Worm (Caenorhabditis elegans) whole organism, L4 larva: ENCODE measurements around the gene srx-10.

Experiments used
- D1046.2 ChIP-seq: fragments of 200-800 bp; sonication (Bioruptor generic); IDR thresholded peaks from 2 replicates; pipeline ENCODE4 v1.3.6; 2022; ENCODE audit warnings: missing genetic modification characterization, missing compliant biosample characterization
- F26F4.8 ChIP-seq: fragments of 200-800 bp; sonication (Bioruptor generic); conservative IDR thresholded peaks from 2 replicates; pipeline ENCODE4 v1.3.6; 2022; ENCODE audit warnings: missing genetic modification characterization, missing compliant biosample characterization
- F44E2.7 ChIP-seq: fragments of 200-800 bp; sonication (Bioruptor generic); IDR thresholded peaks from 2 replicates; pipeline ENCODE4 v2.1.2; 2022; ENCODE audit warnings: missing genetic modification characterization, missing compliant biosample characterization
- F49E8.2 ChIP-seq: sonication (generic microtip); optimal IDR thresholded peaks from 2 replicates; lab custom pipeline; 2016; ENCODE audit warnings: missing compliant biosample characterization, mild to moderate bottlenecking, missing genetic modification characterization, borderline replicate concordance
- R02D3.7 ChIP-seq: fragments of 150-350 bp; sonication (generic microtip); optimal IDR thresholded peaks from 3 replicates; lab custom pipeline; 2014; ENCODE audit warnings: missing biosample characterization, missing genetic modification characterization
- Y105C5A.15 ChIP-seq: fragments of 200-800 bp; sonication (Bioruptor generic); IDR thresholded peaks from 2 replicates; pipeline ENCODE4 v1.3.6; 2022; ENCODE audit warnings: missing genetic modification characterization, missing compliant biosample characterization
- Y48G9A.11 ChIP-seq: fragments of 200-800 bp; sonication (Bioruptor generic); IDR thresholded peaks from 2 replicates; pipeline ENCODE4 v1.3.6; 2022; ENCODE audit warnings: missing genetic modification reagents, missing genetic modification characterization, missing compliant biosample characterization
- Y5F2A.4 ChIP-seq: fragments of 200-800 bp; sonication (Bioruptor generic); optimal IDR thresholded peaks from 2 replicates; lab custom pipeline; 2018; ENCODE audit warnings: mild to moderate bottlenecking, missing genetic modification characterization, missing compliant biosample characterization
- ZK337.2 ChIP-seq: fragments of 200-800 bp; sonication (Bioruptor generic); IDR thresholded peaks from 2 replicates; pipeline ENCODE4 v1.3.6; 2022; ENCODE audit warnings: missing genetic modification reagents, missing genetic modification characterization, missing compliant biosample characterization
- ZK546.5 ChIP-seq, 2 experiments: sonication (generic microtip); optimal IDR thresholded peaks; 2 replicates each; lab custom pipeline; 2017; ENCODE audit warnings: missing biosample characterization in 2 of 2, missing genetic modification characterization in 2 of 2
- aly-2 ChIP-seq: sonication (generic microtip); optimal IDR thresholded peaks from 2 replicates; lab custom pipeline; 2018; ENCODE audit warnings: missing biosample characterization, missing genetic modification characterization
- arid-1 ChIP-seq: fragments of 200-800 bp; sonication (Bioruptor generic); conservative IDR thresholded peaks from 2 replicates; pipeline ENCODE4 v1.3.6; 2022; ENCODE audit warnings: missing genetic modification reagents, missing genetic modification characterization, missing compliant biosample characterization
- attf-4 ChIP-seq: sonication (generic microtip); optimal IDR thresholded peaks from 3 replicates; lab custom pipeline; 2017; ENCODE audit warnings: missing biosample characterization, missing genetic modification characterization
- ceh-62 ChIP-seq: sonication (generic microtip); optimal IDR thresholded peaks from 2 replicates; lab custom pipeline; 2017; ENCODE audit warnings: missing biosample characterization, missing genetic modification characterization
- ceh-82 ChIP-seq: sonication (generic microtip); optimal IDR thresholded peaks from 2 replicates; lab custom pipeline; 2017; ENCODE audit warnings: missing biosample characterization, missing genetic modification characterization
- ces-1 ChIP-seq: fragments of 150-350 bp; sonication (generic microtip); optimal IDR thresholded peaks from 4 replicates; lab custom pipeline; 2014; ENCODE audit warnings: missing biosample characterization, missing genetic modification reagents, missing genetic modification characterization
- ctbp-1 ChIP-seq: fragments of 200-800 bp; sonication (Bioruptor generic); IDR thresholded peaks from 2 replicates; pipeline ENCODE4 v1.3.6; 2022; ENCODE audit warnings: missing genetic modification reagents, missing genetic modification characterization, missing compliant biosample characterization
- dpl-1 ChIP-seq: fragments of 150-350 bp; optimal IDR thresholded peaks from 2 replicates; lab custom pipeline; 2014; ENCODE audit warnings: missing biosample characterization, missing genetic modification reagents, missing genetic modification characterization
- dve-1 ChIP-seq: sonication (generic microtip); optimal IDR thresholded peaks from 2 replicates; lab custom pipeline; 2017; ENCODE audit warnings: antibody characterized with exemption, mild to moderate bottlenecking, missing genetic modification characterization, missing compliant biosample characterization; ENCODE audit not compliant: insufficient read depth
- fkh-10 ChIP-seq: fragments of 150-350 bp; optimal IDR thresholded peaks from 2 replicates; lab custom pipeline; 2014; ENCODE audit warnings: missing biosample characterization, missing genetic modification reagents, missing genetic modification characterization
- gei-8 ChIP-seq: fragments of 200-800 bp; sonication (Bioruptor generic); optimal IDR thresholded peaks from 2 replicates; lab custom pipeline; 2018; ENCODE audit warnings: mild to moderate bottlenecking, missing genetic modification characterization, missing compliant biosample characterization
- hif-1 ChIP-seq, 2 experiments: sonication (generic microtip); optimal IDR thresholded peaks; 2 replicates each; lab custom pipeline; 2016 to 2017; ENCODE audit warnings: missing compliant biosample characterization in 2 of 2, missing genetic modification characterization in 2 of 2, missing genetic modification reagents in 2 of 2, missing genotype in 2 of 2, mild to moderate bottlenecking in 1 of 2
- hlh-30 ChIP-seq: sonication (generic microtip); optimal IDR thresholded peaks from 2 replicates; lab custom pipeline; 2017; ENCODE audit warnings: antibody characterized with exemption, mild to moderate bottlenecking, missing genetic modification characterization, missing compliant biosample characterization; ENCODE audit not compliant: insufficient read depth
- lin-1 ChIP-seq: fragments of 200-800 bp; sonication (Bioruptor generic); IDR thresholded peaks from 2 replicates; pipeline ENCODE4 v1.3.6; 2022; ENCODE audit warnings: missing genetic modification reagents, missing genetic modification characterization, missing compliant biosample characterization
- lin-13 ChIP-seq: fragments of 150-350 bp; optimal IDR thresholded peaks from 2 replicates; lab custom pipeline; 2014; ENCODE audit warnings: missing biosample characterization, missing genetic modification reagents, missing genetic modification characterization
- lin-38 ChIP-seq: fragments of 200-800 bp; sonication (Bioruptor generic); IDR thresholded peaks from 2 replicates; pipeline ENCODE4 v1.3.6; 2022; ENCODE audit warnings: missing genetic modification reagents, missing genetic modification characterization, missing compliant biosample characterization
- lsy-2 ChIP-seq, 2 experiments: fragments of 150-350 bp in 1 of 2; sonication (generic microtip) in 1 of 2; optimal IDR thresholded peaks; 2 replicates each; lab custom pipeline; 2014 to 2017; ENCODE audit warnings: missing biosample characterization in 2 of 2, missing genetic modification characterization in 2 of 2
- mep-1 ChIP-seq: fragments of 150-350 bp; sonication (generic microtip); optimal IDR thresholded peaks from 3 replicates; lab custom pipeline; 2014; ENCODE audit warnings: missing biosample characterization, missing genetic modification characterization
- mxl-3 ChIP-seq: fragments of 200-800 bp; sonication (Bioruptor generic); optimal IDR thresholded peaks from 2 replicates; lab custom pipeline; 2018; ENCODE audit warnings: mild to moderate bottlenecking, missing genetic modification characterization, missing compliant biosample characterization
- nhr-10 ChIP-seq: fragments of 150-350 bp; optimal IDR thresholded peaks from 2 replicates; lab custom pipeline; 2014; ENCODE audit warnings: missing biosample characterization, missing genetic modification characterization
- nhr-102 ChIP-seq: sonication (generic microtip); optimal IDR thresholded peaks from 2 replicates; lab custom pipeline; 2016; ENCODE audit warnings: mild to moderate bottlenecking, missing genetic modification characterization, moderate library complexity, missing compliant biosample characterization
- nhr-11 ChIP-seq: fragments of 150-350 bp; optimal IDR thresholded peaks from 2 replicates; lab custom pipeline; 2014; ENCODE audit warnings: missing biosample characterization, missing genetic modification characterization
- nhr-237 ChIP-seq: sonication (generic microtip); optimal IDR thresholded peaks from 2 replicates; lab custom pipeline; 2017; ENCODE audit warnings: missing biosample characterization, missing genetic modification characterization
- nhr-25 ChIP-seq: sonication (generic microtip); optimal IDR thresholded peaks from 2 replicates; lab custom pipeline; 2017; ENCODE audit warnings: missing genetic modification characterization, mild to moderate bottlenecking, missing compliant biosample characterization, antibody characterized with exemption, moderate library complexity, borderline replicate concordance; ENCODE audit not compliant: insufficient read depth
- nhr-28 ChIP-seq: fragments of 150-350 bp; optimal IDR thresholded peaks from 2 replicates; lab custom pipeline; 2014; ENCODE audit warnings: missing biosample characterization, missing genetic modification characterization
- nhr-41 ChIP-seq: fragments of 200-800 bp; sonication (Bioruptor generic); IDR thresholded peaks from 2 replicates; pipeline ENCODE4 v1.3.6; 2022; ENCODE audit warnings: missing genetic modification reagents, missing genetic modification characterization, missing compliant biosample characterization
- nhr-6 ChIP-seq: fragments of 150-350 bp; optimal IDR thresholded peaks from 2 replicates; lab custom pipeline; 2014; ENCODE audit warnings: missing biosample characterization, missing genetic modification characterization
- pha-4 ChIP-seq, 2 experiments: fragments of 150-350 bp in 1 of 2; fragments of 200-800 bp in 1 of 2; sonication (Bioruptor generic) in 1 of 2; IDR thresholded peaks in 1 of 2; optimal IDR thresholded peaks in 1 of 2; 2 replicates each; pipeline versions ENCODE4 v1.3.6 to Lab custom; 2014 to 2022; ENCODE audit warnings: missing genetic modification characterization in 2 of 2, missing genetic modification reagents in 2 of 2, missing biosample characterization in 1 of 2, missing compliant biosample characterization in 1 of 2
- php-3 ChIP-seq: fragments of 200-800 bp; sonication (Bioruptor generic); IDR thresholded peaks from 2 replicates; pipeline ENCODE4 v1.3.6; 2022; ENCODE audit warnings: missing genetic modification reagents, missing genetic modification characterization, missing compliant biosample characterization
- skn-1 ChIP-seq: fragments of 150-350 bp; optimal IDR thresholded peaks from 2 replicates; lab custom pipeline; 2014; ENCODE audit warnings: missing biosample characterization, missing genetic modification characterization
- snpc-1.2 ChIP-seq: fragments of 200-800 bp; sonication (Bioruptor generic); IDR thresholded peaks from 2 replicates; pipeline ENCODE4 v1.3.6; 2022; ENCODE audit warnings: missing genetic modification reagents, missing genetic modification characterization, missing compliant biosample characterization
- snpc-4 ChIP-seq: fragments of 150-350 bp; optimal IDR thresholded peaks from 2 replicates; lab custom pipeline; 2014; ENCODE audit warnings: missing biosample characterization, missing genetic modification characterization
- spr-1 ChIP-seq: sonication (generic microtip); optimal IDR thresholded peaks from 2 replicates; lab custom pipeline; 2016; ENCODE audit warnings: mild to moderate bottlenecking, missing genetic modification characterization, missing compliant biosample characterization
- tag-97 ChIP-seq: fragments of 200-800 bp; sonication (Bioruptor generic); IDR thresholded peaks from 2 replicates; pipeline ENCODE4 v1.3.6; 2022; ENCODE audit warnings: missing genetic modification characterization, missing compliant biosample characterization
- tra-1 ChIP-seq: fragments of 200-800 bp; sonication (Bioruptor generic); IDR thresholded peaks from 2 replicates; pipeline ENCODE4 v1.3.6; 2022; ENCODE audit warnings: missing genetic modification reagents, missing genetic modification characterization, missing compliant biosample characterization
- unc-130 ChIP-seq: sonication (generic microtip); optimal IDR thresholded peaks from 2 replicates; lab custom pipeline; 2016; ENCODE audit warnings: missing genetic modification reagents, missing genetic modification characterization, missing compliant biosample characterization
- vab-7 ChIP-seq: fragments of 200-800 bp; sonication (Bioruptor generic); IDR thresholded peaks from 2 replicates; pipeline ENCODE4 v1.3.6; 2022; ENCODE audit warnings: missing genetic modification reagents, missing genetic modification characterization, missing compliant biosample characterization
- zip-2 ChIP-seq: fragments of 150-350 bp; optimal IDR thresholded peaks from 2 replicates; lab custom pipeline; 2014; ENCODE audit warnings: missing biosample characterization, missing genetic modification characterization
- ztf-11 ChIP-seq: fragments of 150-350 bp; optimal IDR thresholded peaks from 2 replicates; lab custom pipeline; 2014; ENCODE audit warnings: missing biosample characterization, missing genetic modification characterization
- ztf-7 ChIP-seq: fragments of 150-350 bp; optimal IDR thresholded peaks from 2 replicates; lab custom pipeline; 2014; ENCODE audit warnings: missing biosample characterization, missing genetic modification characterization

Gene srx-10

ce11 chrV:13907557-13908104 lies 38.7 kb downstream of the srx-10 start (continued):
- TF ChIP-seq vab-7 (GFP tag; lab: Robert Waterston, UW) (no peak), tag-97 (GFP tag; lab: Robert Waterston, UW) (no peak), attf-4 (tag; lab: Kevin White, UChicago) (no peak), lin-1 (GFP tag; lab: Robert Waterston, UW) (peak; percentile 51; the same call in 1 of the 2 replicates), fkh-10 (GFP tag; lab: Kevin White, UChicago) (no peak), dve-1 (tag; lab: Kevin White, UChicago) (peak; percentile 28), tra-1 (GFP tag; lab: Robert Waterston, UW) (peak; percentile 9; the same call in 1 of the 2 replicates), spr-1 (tag; lab: Kevin White, UChicago) (no peak), nhr-41 (peak; percentile 42; the same call in 1 of the 2 replicates), lsy-2 (tag; optimal IDR thresholded peaks at IDR 0.05; lab: Kevin White, UChicago) (peak; percentile 69 to 72), F44E2.7 (no peak), ctbp-1 (GFP tag; lab: Robert Waterston, UW) (no peak; the same call in 1 of the 2 replicates), F26F4.8 (GFP tag; lab: Robert Waterston, UW) (no peak), nhr-10 (tag; lab: Kevin White, UChicago) (peak; percentile 51), hlh-30 (peak; percentile 4), gei-8 (GFP tag; lab: Kevin White, UChicago) (no peak), ZK546.5 (tag; optimal IDR thresholded peaks at IDR 0.05; lab: Kevin White, UChicago) (no peak), nhr-6 (tag; lab: Kevin White, UChicago) (no peak), hif-1 (tag; optimal IDR thresholded peaks at IDR 0.05; lab: Kevin White, UChicago) (peak in 1 of 2 experiments; percentile 39), snpc-1.2 (GFP tag; lab: Robert Waterston, UW) (peak; percentile 27; the same call in 1 of the 2 replicates), D1046.2 (GFP tag; lab: Robert Waterston, UW) (peak; percentile 79; the same call in 1 of the 2 replicates), R02D3.7 (no peak), ceh-82 (tag; lab: Kevin White, UChicago) (no peak), ZK337.2 (GFP tag; lab: Robert Waterston, UW) (no peak), ztf-7 (tag; lab: Kevin White, UChicago) (no peak), unc-130 (GFP tag; lab: Kevin White, UChicago) (no peak), Y105C5A.15 (GFP tag; lab: Robert Waterston, UW) (no peak), nhr-102 (tag; lab: Kevin White, UChicago) (peak; percentile 70), nhr-237 (no peak), Y48G9A.11 (no peak; the same call in 1 of the 2 replicates), ceh-62 (tag; lab: Kevin White, UChicago) (no peak), php-3 (no peak), lin-38 (GFP tag; lab: Robert Waterston, UW) (peak; percentile 59), mxl-3 (GFP tag; lab: Kevin White, UChicago) (peak; percentile 45), lin-13 (no peak), F49E8.2 (no peak), dpl-1 (GFP tag; lab: Kevin White, UChicago) (no peak), zip-2 (tag; lab: Kevin White, UChicago) (no peak), ztf-11 (no peak), arid-1 (GFP tag; lab: Robert Waterston, UW) (peak; percentile 50; the same call in 1 of the 2 replicates), Y5F2A.4 (GFP tag; lab: Kevin White, UChicago) (no peak), nhr-11 (tag; lab: Kevin White, UChicago) (peak; percentile 11), ces-1 (GFP tag; lab: Kevin White, UChicago) (no peak), nhr-28 (peak; percentile 48), skn-1 (tag; lab: Kevin White, UChicago) (no peak), mep-1 (tag; lab: Kevin White, UChicago) (peak; percentile 94), pha-4 (GFP tag; IDR thresholded peaks at IDR 0.05; lab: Robert Waterston, UW) (peak; percentile 37), pha-4 (tag; optimal IDR thresholded peaks at IDR 0.05; lab: Kevin White, UChicago) (no peak), aly-2 (tag; lab: Kevin White, UChicago) (no peak), snpc-4 (no peak), nhr-25 (no peak)
